Worm (Caenorhabditis elegans) whole organism, late embryonic: ENCODE results near the gene abu-1.

Experiments used
- hlh-6 ChIP-seq: sonication (generic microtip); optimal IDR thresholded peaks from 2 replicates; lab custom pipeline; 2016; ENCODE audit warnings: missing genotype, missing genetic modification characterization, missing compliant biosample characterization
- sox-2 ChIP-seq: fragments of 200-800 bp; sonication (Bioruptor generic); IDR thresholded peaks from 2 replicates; pipeline ENCODE4 v1.3.6; 2022; ENCODE audit warnings: missing genetic modification reagents, missing genetic modification characterization, missing compliant biosample characterization
- unc-86 ChIP-seq: sonication (generic microtip); optimal IDR thresholded peaks from 2 replicates; lab custom pipeline; 2016; ENCODE audit warnings: missing genetic modification characterization, missing compliant biosample characterization

DNA sequence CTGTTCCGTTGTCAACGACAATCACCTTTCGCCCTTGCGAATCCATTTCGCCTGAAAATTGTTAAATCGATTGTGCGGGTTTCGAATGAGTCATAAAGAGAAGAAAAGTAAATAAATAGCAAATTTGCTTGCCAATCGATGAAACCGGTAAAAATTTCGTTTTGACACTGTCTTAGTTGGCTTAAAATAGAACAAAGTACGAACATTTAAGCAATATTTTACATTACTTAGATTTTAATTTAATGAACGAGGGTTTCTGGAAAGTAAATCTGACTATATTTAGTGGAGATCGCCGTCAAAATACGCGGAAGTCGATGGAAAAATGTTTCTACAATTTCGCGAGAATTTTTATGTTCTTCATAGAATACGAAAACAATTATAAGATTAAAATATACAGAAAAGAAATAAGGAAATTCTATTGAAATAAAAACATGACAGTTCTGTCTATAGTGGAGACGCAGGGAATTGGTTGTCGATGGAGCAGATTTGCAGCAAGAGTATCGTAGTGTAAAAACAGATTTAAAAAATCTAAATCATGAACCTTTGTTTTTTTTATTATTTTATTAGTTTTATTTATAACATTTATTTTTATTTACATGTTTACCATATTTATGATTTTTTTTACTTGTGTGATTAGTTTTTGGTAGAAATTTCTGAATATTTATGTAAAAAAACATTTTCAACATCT, 43.2 kb downstream of the abu-1 start, which contains the start of gene arx-2:
- TF ChIP-seq hlh-6 (tag; lab: Kevin White, UChicago) (no peak), sox-2 (GFP tag; lab: Robert Waterston, UW) (no peak), unc-86 (no peak)
